Worm (Caenorhabditis elegans) whole organism, late embryonic: ENCODE data around the gene clec-24.

Experiments used
- C08G9.2 ChIP-seq: sonication (generic microtip); optimal IDR thresholded peaks from 2 replicates; lab custom pipeline; 2016; ENCODE audit warnings: mild to moderate bottlenecking, missing genetic modification characterization, moderate library complexity, missing compliant biosample characterization
- C38D4.7 ChIP-seq: fragments of 200-800 bp; sonication (Bioruptor generic); optimal IDR thresholded peaks from 2 replicates; lab custom pipeline; 2018; ENCODE audit warnings: mild to moderate bottlenecking, missing genetic modification characterization, moderate library complexity, missing compliant biosample characterization
- ceh-22 ChIP-seq: sonication (generic microtip); optimal IDR thresholded peaks from 2 replicates; lab custom pipeline; 2017; ENCODE audit warnings: missing biosample characterization, missing genetic modification characterization
- ceh-24 ChIP-seq: sonication (generic microtip); optimal IDR thresholded peaks from 2 replicates; lab custom pipeline; 2016; ENCODE audit warnings: mild to moderate bottlenecking, missing genetic modification characterization, missing compliant biosample characterization
- ceh-31 ChIP-seq: sonication (generic microtip); optimal IDR thresholded peaks from 2 replicates; lab custom pipeline; 2016; ENCODE audit warnings: missing genetic modification characterization, missing compliant biosample characterization
- ceh-34 ChIP-seq: sonication (generic microtip); optimal IDR thresholded peaks from 2 replicates; lab custom pipeline; 2016; ENCODE audit warnings: mild to moderate bottlenecking, missing genetic modification characterization, missing compliant biosample characterization
- ceh-48 ChIP-seq: sonication (generic microtip); optimal IDR thresholded peaks from 2 replicates; lab custom pipeline; 2016; ENCODE audit warnings: missing genetic modification characterization, inconsistent platforms, missing compliant biosample characterization
- che-1 ChIP-seq: sonication (generic microtip); optimal IDR thresholded peaks from 2 replicates; lab custom pipeline; 2016; ENCODE audit warnings: mild to moderate bottlenecking, missing genetic modification characterization, missing compliant biosample characterization
- ets-4 ChIP-seq: sonication (generic microtip); optimal IDR thresholded peaks from 2 replicates; lab custom pipeline; 2016; ENCODE audit warnings: missing genetic modification characterization, missing compliant biosample characterization
- eyg-1 ChIP-seq: sonication (generic microtip); optimal IDR thresholded peaks from 2 replicates; lab custom pipeline; 2016; ENCODE audit warnings: missing genotype, missing genetic modification characterization, missing compliant biosample characterization
- fkh-10 ChIP-seq: fragments of 150-350 bp; optimal IDR thresholded peaks from 2 replicates; lab custom pipeline; 2014; ENCODE audit warnings: missing biosample characterization, missing genetic modification reagents, missing genetic modification characterization
- fkh-6 ChIP-seq: sonication (generic microtip); optimal IDR thresholded peaks from 2 replicates; lab custom pipeline; 2016; ENCODE audit warnings: missing genetic modification characterization, missing compliant biosample characterization
- hlh-13 ChIP-seq: fragments of 200-800 bp; sonication (Bioruptor generic); optimal IDR thresholded peaks from 2 replicates; lab custom pipeline; 2018; ENCODE audit warnings: mild to moderate bottlenecking, missing genetic modification characterization, missing compliant biosample characterization
- hlh-15 ChIP-seq: sonication (generic microtip); optimal IDR thresholded peaks from 2 replicates; lab custom pipeline; 2016; ENCODE audit warnings: missing genetic modification characterization, missing compliant biosample characterization
- hlh-30 ChIP-seq: sonication (generic microtip); optimal IDR thresholded peaks from 2 replicates; lab custom pipeline; 2017; ENCODE audit warnings: antibody characterized with exemption, missing genetic modification characterization, missing compliant biosample characterization; ENCODE audit not compliant: insufficient read depth
- hlh-6 ChIP-seq: sonication (generic microtip); optimal IDR thresholded peaks from 2 replicates; lab custom pipeline; 2016; ENCODE audit warnings: missing genotype, missing genetic modification characterization, missing compliant biosample characterization
- hlh-8 ChIP-seq: sonication (generic microtip); optimal IDR thresholded peaks from 2 replicates; lab custom pipeline; 2016; ENCODE audit warnings: missing genotype, missing genetic modification characterization, missing compliant biosample characterization
- lim-6 ChIP-seq: sonication (generic microtip); optimal IDR thresholded peaks from 2 replicates; lab custom pipeline; 2016; ENCODE audit warnings: missing genetic modification characterization, missing compliant biosample characterization
- madf-2 ChIP-seq: sonication (generic microtip); optimal IDR thresholded peaks from 2 replicates; lab custom pipeline; 2017; ENCODE audit warnings: missing genetic modification characterization, missing compliant biosample characterization
- mec-3 ChIP-seq: sonication (generic microtip); optimal IDR thresholded peaks from 2 replicates; lab custom pipeline; 2016; ENCODE audit warnings: borderline replicate concordance, missing genetic modification characterization, missing compliant biosample characterization
- nfya-1 ChIP-seq: sonication (generic microtip); optimal IDR thresholded peaks from 2 replicates; lab custom pipeline; 2017; ENCODE audit warnings: missing genetic modification characterization, mild to moderate bottlenecking, missing compliant biosample characterization, antibody characterized with exemption, moderate library complexity
- npax-4 ChIP-seq: sonication (generic microtip); optimal IDR thresholded peaks from 2 replicates; lab custom pipeline; 2016; ENCODE audit warnings: missing genetic modification characterization, missing compliant biosample characterization
- pag-3 ChIP-seq: sonication (generic microtip); optimal IDR thresholded peaks from 2 replicates; lab custom pipeline; 2016; ENCODE audit warnings: missing compliant biosample characterization, missing genetic modification characterization, borderline replicate concordance
- pat-9 ChIP-seq: fragments of 200-800 bp; sonication (Bioruptor generic); optimal IDR thresholded peaks from 2 replicates; lab custom pipeline; 2018; ENCODE audit warnings: mild to moderate bottlenecking, missing genetic modification characterization, moderate library complexity, missing compliant biosample characterization
- pax-1 ChIP-seq: fragments of 150-350 bp; optimal IDR thresholded peaks from 2 replicates; lab custom pipeline; 2014; ENCODE audit warnings: missing biosample characterization, missing genetic modification characterization
- pha-4 ChIP-seq: fragments of 150-350 bp; optimal IDR thresholded peaks from 2 replicates; lab custom pipeline; 2018; ENCODE audit warnings: missing biosample characterization, missing genetic modification reagents, missing genetic modification characterization
- pros-1 ChIP-seq: fragments of 150-350 bp; optimal IDR thresholded peaks from 2 replicates; lab custom pipeline; 2014; ENCODE audit warnings: missing biosample characterization, missing genetic modification reagents, missing genetic modification characterization
- sdc-2 ChIP-seq: sonication (generic microtip); optimal IDR thresholded peaks from 2 replicates; lab custom pipeline; 2016; ENCODE audit warnings: missing genotype, missing genetic modification characterization, missing compliant biosample characterization
- sox-2 ChIP-seq: fragments of 200-800 bp; sonication (Bioruptor generic); IDR thresholded peaks from 2 replicates; pipeline ENCODE4 v1.3.6; 2022; ENCODE audit warnings: missing genetic modification reagents, missing genetic modification characterization, missing compliant biosample characterization
- sox-4 ChIP-seq: sonication (generic microtip); optimal IDR thresholded peaks from 2 replicates; lab custom pipeline; 2017; ENCODE audit warnings: mild to moderate bottlenecking, missing genetic modification characterization, inconsistent platforms, missing compliant biosample characterization
- syd-9 ChIP-seq: sonication (generic microtip); optimal IDR thresholded peaks from 2 replicates; lab custom pipeline; 2016; ENCODE audit warnings: mild to moderate bottlenecking, missing genetic modification characterization, moderate library complexity, missing compliant biosample characterization
- unc-42 ChIP-seq: sonication (generic microtip); optimal IDR thresholded peaks from 2 replicates; lab custom pipeline; 2016; ENCODE audit warnings: missing genotype, missing genetic modification characterization, missing compliant biosample characterization
- unc-55 ChIP-seq: sonication (generic microtip); optimal IDR thresholded peaks from 2 replicates; lab custom pipeline; 2017; ENCODE audit warnings: missing biosample characterization, missing genetic modification reagents, missing genetic modification characterization
- unc-86 ChIP-seq: sonication (generic microtip); optimal IDR thresholded peaks from 2 replicates; lab custom pipeline; 2016; ENCODE audit warnings: missing genetic modification characterization, missing compliant biosample characterization
- zip-5 ChIP-seq: sonication (generic microtip); optimal IDR thresholded peaks from 2 replicates; lab custom pipeline; 2016; ENCODE audit warnings: missing genetic modification characterization, missing compliant biosample characterization

The clec-24 gene

DNA sequence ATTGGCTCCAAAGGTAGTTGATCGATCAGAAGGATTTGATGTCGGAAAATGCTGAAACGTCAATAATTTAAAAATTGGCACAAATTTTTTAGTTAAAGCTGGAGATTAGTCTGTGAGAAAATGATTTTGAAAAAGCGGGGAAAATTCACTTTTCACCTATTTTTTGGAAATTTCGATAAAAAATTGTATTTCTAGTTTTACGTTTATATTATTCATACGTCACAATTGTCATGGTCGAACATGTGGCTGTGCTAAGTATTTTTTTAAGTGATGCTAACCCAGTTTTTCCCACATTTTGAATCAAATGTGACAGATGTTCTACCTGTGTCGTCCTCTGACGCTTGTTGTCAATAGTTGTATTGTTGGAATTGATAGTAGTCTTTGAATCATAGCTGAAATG is 17.7 kb downstream of the clec-24 start:
- no peak for TF ChIP-seq C08G9.2 (tag; lab: Kevin White, UChicago)
- TF ChIP-seq pros-1 (tag; lab: Kevin White, UChicago): no peak
- TF ChIP-seq hlh-30 (tag; lab: Kevin White, UChicago): no peak
- TF ChIP-seq fkh-10 (GFP tag; lab: Kevin White, UChicago): no peak
- no peak for TF ChIP-seq ceh-31 (tag; lab: Kevin White, UChicago)
- no peak for TF ChIP-seq ceh-22 (tag; lab: Kevin White, UChicago)
- TF ChIP-seq hlh-6 (tag; lab: Kevin White, UChicago): no peak
- TF ChIP-seq ceh-48 (tag; lab: Kevin White, UChicago): no peak
- TF ChIP-seq ets-4 (tag; lab: Kevin White, UChicago): no peak
- no peak for TF ChIP-seq sdc-2 (tag; lab: Kevin White, UChicago)
- no peak for TF ChIP-seq lim-6 (tag; lab: Kevin White, UChicago)
- TF ChIP-seq, all 69 proteins: peak for 0

- TF ChIP-seq hlh-6 (tag; lab: Kevin White, UChicago) (no peak), pros-1 (tag; lab: Kevin White, UChicago) (no peak), ceh-34 (tag; lab: Kevin White, UChicago) (no peak), zip-5 (tag; lab: Kevin White, UChicago) (no peak), C38D4.7 (GFP tag; lab: Kevin White, UChicago) (no peak), fkh-6 (tag; lab: Kevin White, UChicago) (no peak), eyg-1 (tag; lab: Kevin White, UChicago) (no peak), hlh-13 (GFP tag; lab: Kevin White, UChicago) (no peak), pat-9 (tag; lab: Kevin White, UChicago) (no peak), madf-2 (tag; lab: Kevin White, UChicago) (no peak), unc-42 (no peak), hlh-8 (no peak), fkh-10 (GFP tag; lab: Kevin White, UChicago) (no peak), pax-1 (tag; lab: Kevin White, UChicago) (no peak), mec-3 (tag; lab: Kevin White, UChicago) (no peak), lim-6 (tag; lab: Kevin White, UChicago) (no peak)
Measured at ce11 chrV:16880054-16880453, 18.2 kb downstream of the clec-24 start, which contains the start of gene F09C6.3. F09C6.3 (minus strand) TSS chrV:16880154.

DNA sequence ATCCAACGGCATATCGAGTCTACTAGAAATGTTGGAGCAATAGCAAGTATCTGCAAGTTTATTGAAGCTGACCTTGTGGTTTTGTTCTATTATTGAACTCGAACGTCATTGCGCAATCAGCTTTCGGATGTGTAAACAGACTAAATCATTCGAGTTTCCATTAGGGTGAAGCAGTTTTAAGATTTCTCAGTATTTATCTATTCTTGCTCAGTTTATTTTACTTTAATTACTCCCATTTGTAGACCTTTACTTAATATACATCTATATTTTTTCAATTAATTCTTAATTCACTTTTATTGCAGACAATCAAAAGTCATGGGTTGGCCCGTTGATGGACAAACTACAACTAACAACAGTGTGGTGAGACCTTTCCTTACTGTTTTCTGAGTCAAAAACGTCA is 18.9 kb downstream of the clec-24 start, which contains the start of gene F09C6.14:
F09C6.14 (plus strand) TSS at position 301 of the 400 bp plus-strand sequence.
- TF ChIP-seq hlh-6 (tag; lab: Kevin White, UChicago) (no peak), che-1 (tag; lab: Kevin White, UChicago) (no peak), ceh-24 (tag; lab: Kevin White, UChicago) (no peak), syd-9 (tag; lab: Kevin White, UChicago) (no peak), nfya-1 (tag; lab: Kevin White, UChicago) (no peak), unc-55 (no peak), hlh-15 (tag; lab: Kevin White, UChicago) (no peak), sox-4 (tag; lab: Kevin White, UChicago) (no peak), npax-4 (tag; lab: Kevin White, UChicago) (no peak), hlh-8 (no peak), hlh-13 (GFP tag; lab: Kevin White, UChicago) (no peak), pag-3 (no peak), ets-4 (tag; lab: Kevin White, UChicago) (no peak), pha-4 (tag; lab: Kevin White, UChicago) (no peak), C08G9.2 (tag; lab: Kevin White, UChicago) (no peak), sox-2 (GFP tag; lab: Robert Waterston, UW) (no peak), unc-86 (tag; lab: Kevin White, UChicago) (no peak), pax-1 (tag; lab: Kevin White, UChicago) (no peak), ceh-31 (tag; lab: Kevin White, UChicago) (no peak), ceh-48 (tag; lab: Kevin White, UChicago) (no peak)
